Fruit fly (Drosophila melanogaster): ENCODE measurements around the gene CG32700.
A peak's percentile ranks its signal among the peaks of the same experiment; 100 is the strongest.

- TF ChIP-seq lola (GFP tag; optimal IDR thresholded peaks at IDR 0.05) (no peak), pan (optimal IDR thresholded peaks at IDR 0.05) (no peak), h (GFP tag; optimal IDR thresholded peaks at IDR 0.05) (no peak), CG32264 (GFP tag; optimal IDR thresholded peaks at IDR 0.05) (no peak), CG9705 (GFP tag; optimal IDR thresholded peaks at IDR 0.05) (no peak), Rel (GFP tag; optimal IDR thresholded peaks at IDR 0.05) (no peak), Rel (tag; optimal IDR thresholded peaks at IDR 0.05) (peak; percentile 93)
Measured at dm6 chrX:9590592-9590991, 40.0 kb upstream of the CG32700 start.
